Fruit fly (Drosophila melanogaster) whole organism, embryonic: ENCODE results near the gene crol.

Experiments used
- Abd-B ChIP-seq: fragments of 200-800 bp; sonication (Bioruptor generic); optimal IDR thresholded peaks from 2 replicates; lab custom pipeline; 2018; ENCODE audit warnings: missing biosample characterization, mild to moderate bottlenecking, missing genetic modification characterization, moderate library complexity
- Awh ChIP-seq: fragments of 200-800 bp; sonication (Bioruptor generic); IDR thresholded peaks from 2 replicates; pipeline ENCODE4, ENCODE4 v1.3.6; 2022; ENCODE audit warnings: missing biosample characterization, missing genetic modification characterization
- C15 ChIP-seq: fragments of 200-800 bp; sonication (Bioruptor generic); IDR thresholded peaks from 3 replicates; pipeline ENCODE4 v1.3.6; 2022; ENCODE audit warnings: missing biosample characterization, missing genetic modification characterization
- CG10267 ChIP-seq: fragments of 200-800 bp; sonication (Bioruptor generic); optimal IDR thresholded peaks from 2 replicates; lab custom pipeline; 2018; ENCODE audit warnings: missing biosample characterization, mild to moderate bottlenecking, missing genetic modification characterization, moderate library complexity
- CG14441 ChIP-seq: fragments of 200-800 bp; sonication (Bioruptor generic); IDR thresholded peaks from 2 replicates; pipeline ENCODE4 v1.3.6; 2022; ENCODE audit warnings: missing biosample characterization, missing genetic modification characterization
- CG14860 ChIP-seq: fragments of 200-800 bp; sonication (Bioruptor generic); IDR thresholded peaks from 3 replicates; pipeline ENCODE4 v1.3.6; 2022; ENCODE audit warnings: missing biosample characterization, missing genetic modification characterization; ENCODE audit not compliant: partially characterized antibody
- CG15514 ChIP-seq: fragments of 200-800 bp; sonication (Bioruptor generic); optimal IDR thresholded peaks from 3 replicates; lab custom pipeline; 2017; ENCODE audit warnings: missing biosample characterization, missing genetic modification characterization, mild to moderate bottlenecking, moderate library complexity, missing genetic modification reagents
- CG1603 ChIP-seq: fragments of 200-800 bp; sonication (Bioruptor generic); optimal IDR thresholded peaks from 2 replicates; lab custom pipeline; 2019; ENCODE audit warnings: missing biosample characterization, mild to moderate bottlenecking, missing genetic modification characterization, moderate library complexity
- CG17328 ChIP-seq: fragments of 200-800 bp; sonication (Bioruptor generic); IDR thresholded peaks from 2 replicates; pipeline ENCODE4 v1.3.6; 2022; ENCODE audit warnings: missing biosample characterization, missing genetic modification characterization
- CG17359 ChIP-seq: fragments of 200-800 bp; sonication (Bioruptor generic); optimal IDR thresholded peaks from 3 replicates; lab custom pipeline; 2018; ENCODE audit warnings: missing biosample characterization, mild to moderate bottlenecking, missing genetic modification characterization, moderate library complexity
- CG18619 ChIP-seq: fragments of 200-800 bp; sonication (Bioruptor generic); optimal IDR thresholded peaks from 3 replicates; lab custom pipeline; 2017; ENCODE audit warnings: missing biosample characterization, mild to moderate bottlenecking, missing genetic modification characterization
- CG2678 ChIP-seq: fragments of 200-800 bp; sonication (Bioruptor generic); optimal IDR thresholded peaks from 3 replicates; lab custom pipeline; 2019; ENCODE audit warnings: missing biosample characterization, mild to moderate bottlenecking, missing genetic modification characterization, moderate library complexity
- CG3281 ChIP-seq: fragments of 200-800 bp; sonication (Bioruptor generic); optimal IDR thresholded peaks from 3 replicates; lab custom pipeline; 2017; ENCODE audit warnings: missing biosample characterization, mild to moderate bottlenecking, missing genetic modification characterization
- CG34224 ChIP-seq: fragments of 200-800 bp; sonication (Bioruptor generic); IDR thresholded peaks from 3 replicates; pipeline ENCODE4 v1.3.6; 2022; ENCODE audit warnings: missing biosample characterization, missing genetic modification characterization; ENCODE audit not compliant: partially characterized antibody
- CG3726 ChIP-seq: fragments of 200-800 bp; sonication (Bioruptor generic); IDR thresholded peaks from 3 replicates; pipeline ENCODE4, ENCODE4 v1.3.6; 2022; ENCODE audit warnings: missing biosample characterization, missing genetic modification characterization
- CG3838 ChIP-seq: fragments of 200-800 bp; sonication (Bioruptor generic); optimal IDR thresholded peaks from 3 replicates; lab custom pipeline; 2016; ENCODE audit warnings: missing biosample characterization, missing genetic modification characterization
- CG4854 ChIP-seq: fragments of 200-800 bp; sonication (Bioruptor generic); optimal IDR thresholded peaks from 2 replicates; lab custom pipeline; 2016; ENCODE audit warnings: missing biosample characterization, missing genetic modification characterization, inconsistent platforms
- CG5245 ChIP-seq: fragments of 200-800 bp; sonication (Bioruptor generic); optimal IDR thresholded peaks from 3 replicates; lab custom pipeline; 2016; ENCODE audit warnings: missing biosample characterization, missing genetic modification characterization
- CG7928 ChIP-seq: fragments of 200-800 bp; sonication (Bioruptor generic); optimal IDR thresholded peaks from 2 replicates; lab custom pipeline; 2017; ENCODE audit warnings: missing biosample characterization, mild to moderate bottlenecking, missing genetic modification characterization
- CG7987 ChIP-seq: fragments of 200-800 bp; sonication (Bioruptor generic); optimal IDR thresholded peaks from 2 replicates; lab custom pipeline; 2018; ENCODE audit warnings: missing biosample characterization, mild to moderate bottlenecking, missing genetic modification characterization, moderate library complexity
- CG9609 ChIP-seq: fragments of 200-800 bp; sonication (Bioruptor generic); optimal IDR thresholded peaks from 3 replicates; lab custom pipeline; 2016; ENCODE audit warnings: missing biosample characterization, missing genetic modification characterization
- CG9797 ChIP-seq: fragments of 200-800 bp; sonication (Bioruptor generic); optimal IDR thresholded peaks from 3 replicates; lab custom pipeline; 2018; ENCODE audit warnings: missing biosample characterization, mild to moderate bottlenecking, missing genetic modification characterization
- Eip74EF ChIP-seq, 2 experiments: fragments of 200-800 bp in 1 of 2; fragments of >200 bp in 1 of 2; sonication (Bioruptor generic) in 1 of 2; optimal IDR thresholded peaks; 2 replicates each; lab custom pipeline; 2017 to 2019; ENCODE audit warnings: missing biosample characterization in 2 of 2, missing genetic modification characterization in 2 of 2, mild to moderate bottlenecking in 1 of 2, moderate library complexity in 1 of 2
- Fer1 ChIP-seq: fragments of 200-800 bp; sonication (Bioruptor generic); optimal IDR thresholded peaks from 2 replicates; lab custom pipeline; 2017; ENCODE audit warnings: missing biosample characterization, mild to moderate bottlenecking, missing genetic modification characterization
- Kr ChIP-seq: fragments of 200-800 bp; sonication (Bioruptor generic); optimal IDR thresholded peaks from 2 replicates; lab custom pipeline; 2017; ENCODE audit warnings: missing biosample characterization, mild to moderate bottlenecking, missing genetic modification characterization
- Lim3 ChIP-seq: fragments of 200-800 bp; sonication (Bioruptor generic); IDR thresholded peaks from 2 replicates; pipeline ENCODE4 v1.3.6; 2022; ENCODE audit warnings: missing biosample characterization, missing genetic modification characterization
- MTF-1 ChIP-seq: fragments of 200-800 bp; sonication (Bioruptor generic); optimal IDR thresholded peaks from 2 replicates; lab custom pipeline; 2018; ENCODE audit warnings: missing biosample characterization, mild to moderate bottlenecking, missing genetic modification characterization, borderline replicate concordance
- Med ChIP-seq: fragments of 200-800 bp; sonication (Bioruptor generic); peaks from one replicate; lab custom pipeline; 2016; ENCODE audit warnings: missing biosample characterization, missing genetic modification characterization, mild to moderate bottlenecking, inconsistent platforms, moderate library complexity
- Meics ChIP-seq: fragments of 200-800 bp; sonication (Bioruptor generic); optimal IDR thresholded peaks from 2 replicates; lab custom pipeline; 2017; ENCODE audit warnings: missing biosample characterization, mild to moderate bottlenecking, missing genetic modification characterization
- NK7.1 ChIP-seq: fragments of 200-800 bp; sonication (Bioruptor generic); optimal IDR thresholded peaks from 3 replicates; lab custom pipeline; 2016; ENCODE audit warnings: missing biosample characterization, missing genetic modification characterization
- Vsx1 ChIP-seq: fragments of 200-800 bp; sonication (Bioruptor generic); optimal IDR thresholded peaks from 2 replicates; lab custom pipeline; 2017; ENCODE audit warnings: missing biosample characterization, mild to moderate bottlenecking, missing genetic modification characterization, missing genetic modification reagents
- caup ChIP-seq: fragments of 200-800 bp; sonication (Bioruptor generic); optimal IDR thresholded peaks from 3 replicates; lab custom pipeline; 2017; ENCODE audit warnings: missing biosample characterization, mild to moderate bottlenecking, missing genetic modification characterization, moderate library complexity; ENCODE audit not compliant: severe bottlenecking
- fd64A ChIP-seq: fragments of 200-800 bp; sonication (Bioruptor generic); optimal IDR thresholded peaks from 3 replicates; lab custom pipeline; 2018; ENCODE audit warnings: missing biosample characterization, mild to moderate bottlenecking, missing genetic modification characterization
- gfzf ChIP-seq: fragments of 200-800 bp; sonication (Bioruptor generic); optimal IDR thresholded peaks from 2 replicates; lab custom pipeline; 2016; ENCODE audit warnings: missing biosample characterization, mild to moderate bottlenecking, missing genetic modification characterization, moderate library complexity
- grn ChIP-seq: fragments of 200-800 bp; sonication (Bioruptor generic); optimal IDR thresholded peaks from 3 replicates; lab custom pipeline; 2017; ENCODE audit warnings: missing biosample characterization, missing genetic modification characterization
- lab ChIP-seq: fragments of 200-800 bp; sonication (Bioruptor generic); optimal IDR thresholded peaks from 3 replicates; lab custom pipeline; 2017; ENCODE audit warnings: missing biosample characterization, missing genetic modification characterization, mild to moderate bottlenecking, moderate library complexity, missing genetic modification reagents
- mam ChIP-seq: fragments of 200-800 bp; sonication (Bioruptor generic); optimal IDR thresholded peaks from 3 replicates; lab custom pipeline; 2016; ENCODE audit warnings: missing biosample characterization, missing genetic modification characterization
- peb ChIP-seq: fragments of 200-800 bp; sonication (Bioruptor generic); IDR thresholded peaks from 2 replicates; pipeline ENCODE4 v1.3.6; 2022; ENCODE audit warnings: missing biosample characterization, missing genetic modification characterization
- pros ChIP-seq: fragments of 200-800 bp; sonication (Bioruptor generic); optimal IDR thresholded peaks from 3 replicates; lab custom pipeline; 2019; ENCODE audit warnings: missing biosample characterization, mild to moderate bottlenecking, missing genetic modification characterization, moderate library complexity
- sisA ChIP-seq: fragments of 200-800 bp; sonication (Bioruptor generic); IDR thresholded peaks from 2 replicates; pipeline ENCODE4 v1.3.6; 2022; ENCODE audit warnings: missing biosample characterization, missing genetic modification characterization

The crol gene

dm6 chr2L:11845159-11845788, 36.0 kb upstream of the crol start (continued):
- peak; percentile 40 for TF ChIP-seq grn
- no peak for TF ChIP-seq CG5245
- no peak for TF ChIP-seq CG9797 (GFP tag; lab: Kevin White, UChicago)
- no peak for TF ChIP-seq C15 (GFP tag; lab: Robert Waterston, UW)
- no peak for TF ChIP-seq CG7928 (GFP tag; lab: Kevin White, UChicago)
- peak; percentile 1 for TF ChIP-seq MTF-1 (GFP tag; lab: Kevin White, UChicago)
- no peak for TF ChIP-seq CG4854 (GFP tag; lab: Kevin White, UChicago)
- peak; percentile 43 for TF ChIP-seq CG2678 (tag; lab: Kevin White, UChicago)
- TF ChIP-seq Kr (GFP tag; lab: Kevin White, UChicago), result no peak
- TF ChIP-seq CG9609 (GFP tag; lab: Kevin White, UChicago), result no peak
- no peak for TF ChIP-seq NK7.1
- TF ChIP-seq mam (GFP tag; lab: Kevin White, UChicago), result no peak
- TF ChIP-seq CG17328 (GFP tag; lab: Robert Waterston, UW), result no peak
- TF ChIP-seq CG18619, result peak; percentile 32
- TF ChIP-seq Fer1, result peak; percentile 27
- TF ChIP-seq Vsx1 (GFP tag; lab: Kevin White, UChicago), result peak; percentile 19
- no peak for TF ChIP-seq CG1603 (tag; lab: Kevin White, UChicago)
- TF ChIP-seq CG17359 (tag; lab: Kevin White, UChicago), result no peak
- TF ChIP-seq CG7987 (GFP tag; lab: Kevin White, UChicago), result peak; percentile 33
- TF ChIP-seq CG14441 (GFP tag; lab: Robert Waterston, UW), result no peak
- no peak for TF ChIP-seq Lim3 (GFP tag; lab: Robert Waterston, UW)
- no peak for TF ChIP-seq sisA (GFP tag; lab: Robert Waterston, UW)
- TF ChIP-seq CG34224, result no peak
- no peak for TF ChIP-seq CG10267 (tag; lab: Kevin White, UChicago)
- TF ChIP-seq fd64A (GFP tag; lab: Kevin White, UChicago), result no peak
- peak; percentile 57; the same call in 1 of the 2 replicates for TF ChIP-seq Awh (GFP tag; lab: Robert Waterston, UW)
- no peak for TF ChIP-seq CG14860 (GFP tag; lab: Robert Waterston, UW)
- TF ChIP-seq caup (GFP tag; lab: Kevin White, UChicago), result peak; percentile 38
- no peak for TF ChIP-seq CG3726 (GFP tag; lab: Robert Waterston, UW)
- TF ChIP-seq Eip74EF (GFP tag; optimal IDR thresholded peaks at IDR 0.05; lab: Kevin White, UChicago), result no peak
- no peak for TF ChIP-seq pros
- no peak for TF ChIP-seq CG3838
- TF ChIP-seq gfzf (GFP tag; lab: Kevin White, UChicago), result no peak
- TF ChIP-seq Abd-B, result no peak
- peak; percentile 20 for TF ChIP-seq CG3281
- TF ChIP-seq CG15514 (GFP tag; lab: Kevin White, UChicago), result peak; percentile 33

- TF ChIP-seq Med (GFP tag; lab: Kevin White, UChicago) (peak; percentile 12), Meics (GFP tag; lab: Kevin White, UChicago) (peak; percentile 40), lab (GFP tag; lab: Kevin White, UChicago) (peak; percentile 60), peb (no peak)
These were observed 35.0 kb upstream of the crol start for dm6 chr2L:11844278-11844677.
